Fruit fly (Drosophila melanogaster) whole organism, embryonic: ENCODE data around the gene g.

Experiments
- Atf6 ChIP-seq: fragments of 200-800 bp; sonication (Bioruptor generic); IDR thresholded peaks from 2 replicates; pipeline ENCODE4 v1.3.6; 2022; ENCODE audit warnings: missing biosample characterization, missing genetic modification characterization
- Bgb ChIP-seq: fragments of 200-800 bp; sonication (Bioruptor generic); IDR thresholded peaks from 2 replicates; pipeline ENCODE4 v1.3.6; 2022; ENCODE audit warnings: missing biosample characterization, missing genetic modification characterization; ENCODE audit not compliant: partially characterized antibody
- Bteb2 ChIP-seq: fragments of 200-800 bp; sonication (Bioruptor generic); optimal IDR thresholded peaks from 2 replicates; lab custom pipeline; 2016; ENCODE audit warnings: missing biosample characterization, missing genetic modification characterization
- CG10543 ChIP-seq: fragments of 200-800 bp; sonication (Bioruptor generic); optimal IDR thresholded peaks from 3 replicates; lab custom pipeline; 2017; ENCODE audit warnings: missing biosample characterization, mild to moderate bottlenecking, missing genetic modification characterization, moderate library complexity
- CG13624 ChIP-seq: fragments of 200-800 bp; sonication (Bioruptor generic); optimal IDR thresholded peaks from 2 replicates; lab custom pipeline; 2016; ENCODE audit warnings: missing biosample characterization, missing genetic modification characterization
- CG13894 ChIP-seq: fragments of 200-800 bp; sonication (Bioruptor generic); optimal IDR thresholded peaks from 3 replicates; lab custom pipeline; 2018; ENCODE audit warnings: missing biosample characterization, mild to moderate bottlenecking, missing genetic modification characterization, moderate library complexity
- CG14441 ChIP-seq: fragments of 200-800 bp; sonication (Bioruptor generic); IDR thresholded peaks from 2 replicates; pipeline ENCODE4 v1.3.6; 2022; ENCODE audit warnings: missing biosample characterization, missing genetic modification characterization
- CG1529 ChIP-seq: fragments of 200-800 bp; sonication (Bioruptor generic); optimal IDR thresholded peaks from 3 replicates; lab custom pipeline; 2018; ENCODE audit warnings: missing biosample characterization, missing genetic modification characterization
- CG17385 ChIP-seq: fragments of 200-800 bp; sonication (Bioruptor generic); optimal IDR thresholded peaks from 3 replicates; lab custom pipeline; 2018; ENCODE audit warnings: missing biosample characterization, mild to moderate bottlenecking, missing genetic modification characterization
- CG2889 ChIP-seq: fragments of 200-800 bp; sonication (Bioruptor generic); IDR thresholded peaks from 3 replicates; pipeline ENCODE4 v1.3.6; 2022; ENCODE audit warnings: missing biosample characterization, missing genetic modification characterization
- CG32772 ChIP-seq: fragments of 200-800 bp; sonication (Bioruptor generic); IDR thresholded peaks from 2 replicates; pipeline ENCODE4 v1.3.6; 2022; ENCODE audit warnings: missing biosample characterization, missing genetic modification characterization
- CG34422 ChIP-seq: fragments of 200-800 bp; sonication (Bioruptor generic); IDR thresholded peaks from 3 replicates; pipeline ENCODE4 v1.3.6; 2022; ENCODE audit warnings: missing biosample characterization, missing genetic modification characterization
- CG5245 ChIP-seq: fragments of 200-800 bp; sonication (Bioruptor generic); optimal IDR thresholded peaks from 3 replicates; lab custom pipeline; 2016; ENCODE audit warnings: missing biosample characterization, missing genetic modification characterization
- CG6272 ChIP-seq: fragments of 200-800 bp; sonication (Bioruptor generic); IDR thresholded peaks from 2 replicates; pipeline ENCODE4 v1.3.6; 2022; ENCODE audit warnings: missing biosample characterization, missing genetic modification characterization
- CG7745 ChIP-seq: fragments of 200-800 bp; sonication (Bioruptor generic); optimal IDR thresholded peaks from 2 replicates; lab custom pipeline; 2018; ENCODE audit warnings: missing biosample characterization, mild to moderate bottlenecking, missing genetic modification characterization, moderate library complexity
- CG7987 ChIP-seq: fragments of 200-800 bp; sonication (Bioruptor generic); optimal IDR thresholded peaks from 2 replicates; lab custom pipeline; 2018; ENCODE audit warnings: missing biosample characterization, mild to moderate bottlenecking, missing genetic modification characterization, moderate library complexity
- CG8281 ChIP-seq: fragments of 200-800 bp; sonication (Bioruptor generic); optimal IDR thresholded peaks from 2 replicates; lab custom pipeline; 2018; ENCODE audit warnings: missing biosample characterization, mild to moderate bottlenecking, missing genetic modification characterization, moderate library complexity
- CG8944 ChIP-seq: fragments of 200-800 bp; sonication (Bioruptor generic); optimal IDR thresholded peaks from 3 replicates; lab custom pipeline; 2016; ENCODE audit warnings: missing biosample characterization, missing genetic modification characterization
- CG9727 ChIP-seq: fragments of 200-800 bp; sonication (Bioruptor generic); optimal IDR thresholded peaks from 3 replicates; lab custom pipeline; 2017; ENCODE audit warnings: missing biosample characterization, mild to moderate bottlenecking, missing genetic modification characterization
- CkIIα-i1 ChIP-seq: fragments of 200-800 bp; sonication (Bioruptor generic); IDR thresholded peaks from 2 replicates; pipeline ENCODE4 v1.3.6; 2022; ENCODE audit warnings: missing biosample characterization, missing genetic modification characterization
- Dek ChIP-seq: fragments of 200-800 bp; sonication (Bioruptor generic); optimal IDR thresholded peaks from 3 replicates; lab custom pipeline; 2019; ENCODE audit warnings: missing biosample characterization, mild to moderate bottlenecking, missing genetic modification characterization, moderate library complexity
- Ets65A ChIP-seq: fragments of 200-800 bp; sonication (Bioruptor generic); peaks from one replicate; lab custom pipeline; 2016; ENCODE audit warnings: missing biosample characterization, missing genetic modification characterization
- HmgZ ChIP-seq: fragments of 200-800 bp; sonication (Bioruptor generic); optimal IDR thresholded peaks from 2 replicates; lab custom pipeline; 2018; ENCODE audit warnings: missing biosample characterization, mild to moderate bottlenecking, missing genetic modification characterization
- Hr78 ChIP-seq, 2 experiments: fragments of 200-800 bp in 1 of 2; fragments of >200 bp in 1 of 2; sonication (Bioruptor generic) in 1 of 2; optimal IDR thresholded peaks; 2 replicates each; lab custom pipeline; 2017 to 2019; ENCODE audit warnings: missing biosample characterization in 2 of 2, missing genetic modification characterization in 2 of 2, mild to moderate bottlenecking in 1 of 2, moderate library complexity in 1 of 2
- MBD-R2 ChIP-seq: fragments of 200-800 bp; sonication (Bioruptor generic); IDR thresholded peaks from 2 replicates; pipeline ENCODE4 v1.3.6; 2022; ENCODE audit warnings: missing biosample characterization, missing genetic modification characterization
- Mad ChIP-seq: fragments of 200-800 bp; sonication (Bioruptor generic); optimal IDR thresholded peaks from 2 replicates; lab custom pipeline; 2016; ENCODE audit warnings: missing biosample characterization, missing genetic modification characterization
- Oli ChIP-seq: fragments of 200-800 bp; sonication (Bioruptor generic); optimal IDR thresholded peaks from 2 replicates; lab custom pipeline; 2018; ENCODE audit warnings: missing biosample characterization, mild to moderate bottlenecking, missing genetic modification characterization, moderate library complexity
- Pdp1 ChIP-seq, 2 experiments: fragments of 200-800 bp; sonication (Bioruptor generic); optimal IDR thresholded peaks; 3 replicates each; lab custom pipeline; 2016; ENCODE audit warnings: missing biosample characterization in 2 of 2, missing genetic modification characterization in 2 of 2, mild to moderate bottlenecking in 1 of 2, moderate library complexity in 1 of 2
- Rx ChIP-seq: fragments of 200-800 bp; sonication (Bioruptor generic); IDR thresholded peaks from 2 replicates; pipeline ENCODE4 v1.3.6; 2022; ENCODE audit warnings: missing biosample characterization, missing genetic modification characterization
- Stat92E ChIP-seq, 3 experiments: fragments of >200 bp in 2 of 3; fragments of 200-800 bp in 1 of 3; sonication (Bioruptor generic) in 1 of 3; optimal IDR thresholded peaks; 2 replicates each; lab custom pipeline; 2017 to 2019; ENCODE audit warnings: missing biosample characterization in 3 of 3, missing genetic modification characterization in 3 of 3, mild to moderate bottlenecking in 1 of 3, moderate library complexity in 1 of 3
- Usf ChIP-seq: fragments of 200-800 bp; sonication (Bioruptor generic); optimal IDR thresholded peaks from 2 replicates; lab custom pipeline; 2017; ENCODE audit warnings: missing genotype, missing biosample characterization, missing genetic modification characterization
- ato ChIP-seq: fragments of 200-800 bp; sonication (Bioruptor generic); IDR thresholded peaks from 2 replicates; pipeline ENCODE4 v1.3.6; 2022; ENCODE audit warnings: missing biosample characterization, missing genetic modification characterization; ENCODE audit not compliant: partially characterized antibody
- btn ChIP-seq: fragments of 200-800 bp; sonication (Bioruptor generic); optimal IDR thresholded peaks from 2 replicates; lab custom pipeline; 2016; ENCODE audit warnings: missing biosample characterization, missing genetic modification characterization
- cato ChIP-seq: fragments of 200-800 bp; sonication (Bioruptor generic); optimal IDR thresholded peaks from 2 replicates; lab custom pipeline; 2016; ENCODE audit warnings: missing biosample characterization, missing genetic modification characterization, borderline replicate concordance
- chn ChIP-seq: fragments of 200-800 bp; sonication (Bioruptor generic); optimal IDR thresholded peaks from 2 replicates; lab custom pipeline; 2016; ENCODE audit warnings: missing biosample characterization, missing genetic modification characterization
- cwo ChIP-seq: fragments of 200-800 bp; sonication (Bioruptor generic); optimal IDR thresholded peaks from 3 replicates; lab custom pipeline; 2017; ENCODE audit warnings: missing biosample characterization, missing genetic modification characterization, mild to moderate bottlenecking, moderate library complexity, missing genetic modification reagents
- da ChIP-seq: fragments of 200-800 bp; sonication (Bioruptor generic); optimal IDR thresholded peaks from 2 replicates; lab custom pipeline; 2016; ENCODE audit warnings: missing biosample characterization, missing genetic modification characterization
- ewg ChIP-seq: fragments of 200-800 bp; sonication (Bioruptor generic); optimal IDR thresholded peaks from 3 replicates; lab custom pipeline; 2017; ENCODE audit warnings: mild to moderate bottlenecking, missing biosample characterization, missing genetic modification reagents, missing genetic modification characterization
- fru ChIP-seq: fragments of >200 bp; optimal IDR thresholded peaks from 2 replicates; lab custom pipeline; 2017
- hb ChIP-seq: fragments of 200-800 bp; sonication (Bioruptor generic); IDR thresholded peaks from 3 replicates; pipeline ENCODE4 v1.3.6; 2022; ENCODE audit warnings: missing biosample characterization, missing genetic modification characterization; ENCODE audit not compliant: partially characterized antibody
- hkb ChIP-seq, 2 experiments: fragments of 200-800 bp in 1 of 2; fragments of >200 bp in 1 of 2; sonication (Bioruptor generic) in 1 of 2; IDR thresholded peaks in 1 of 2; optimal IDR thresholded peaks in 1 of 2; 2 replicates each; pipeline versions ENCODE4 v1.3.6 to Lab custom; 2017 to 2022; ENCODE audit warnings: missing biosample characterization in 1 of 2, missing genetic modification characterization in 1 of 2
- insv ChIP-seq, 2 experiments: fragments of 200-800 bp; sonication (Bioruptor generic); optimal IDR thresholded peaks; 3 replicates each; lab custom pipeline; 2016 to 2018; ENCODE audit warnings: missing biosample characterization in 2 of 2, missing genetic modification characterization in 2 of 2
- prd ChIP-seq, 3 experiments: fragments of >200 bp in 2 of 3; fragments of 200-800 bp in 1 of 3; sonication (Bioruptor generic) in 1 of 3; optimal IDR thresholded peaks in 2 of 3; IDR thresholded peaks in 1 of 3; 2 replicates in 2 of 3; 3 replicates in 1 of 3; pipeline versions ENCODE4 v1.3.6 to Lab custom; 2017 to 2022; ENCODE audit warnings: missing biosample characterization in 1 of 3, missing genetic modification characterization in 1 of 3
- slbo ChIP-seq: fragments of 200-800 bp; sonication (Bioruptor generic); IDR thresholded peaks from 2 replicates; pipeline ENCODE4 v1.3.6; 2022; ENCODE audit warnings: missing biosample characterization, missing genetic modification characterization
- tio ChIP-seq: fragments of 200-800 bp; sonication (Bioruptor generic); optimal IDR thresholded peaks from 2 replicates; lab custom pipeline; 2017; ENCODE audit warnings: missing biosample characterization, missing genetic modification characterization, inconsistent platforms
- tna ChIP-seq: fragments of 200-800 bp; sonication (Bioruptor generic); IDR thresholded peaks from 2 replicates; pipeline ENCODE4 v1.3.6; 2022; ENCODE audit warnings: missing biosample characterization, missing genetic modification characterization; ENCODE audit not compliant: partially characterized antibody
- ttk ChIP-seq: fragments of 200-800 bp; sonication (Bioruptor generic); IDR thresholded peaks from 2 replicates; pipeline ENCODE4 v2.1.2; 2022; ENCODE audit warnings: missing biosample characterization, missing genetic modification characterization
- zen ChIP-seq: fragments of 200-800 bp; sonication (Bioruptor generic); optimal IDR thresholded peaks from 3 replicates; lab custom pipeline; 2018; ENCODE audit warnings: missing biosample characterization, mild to moderate bottlenecking, missing genetic modification characterization, moderate library complexity

The g gene

DNA sequence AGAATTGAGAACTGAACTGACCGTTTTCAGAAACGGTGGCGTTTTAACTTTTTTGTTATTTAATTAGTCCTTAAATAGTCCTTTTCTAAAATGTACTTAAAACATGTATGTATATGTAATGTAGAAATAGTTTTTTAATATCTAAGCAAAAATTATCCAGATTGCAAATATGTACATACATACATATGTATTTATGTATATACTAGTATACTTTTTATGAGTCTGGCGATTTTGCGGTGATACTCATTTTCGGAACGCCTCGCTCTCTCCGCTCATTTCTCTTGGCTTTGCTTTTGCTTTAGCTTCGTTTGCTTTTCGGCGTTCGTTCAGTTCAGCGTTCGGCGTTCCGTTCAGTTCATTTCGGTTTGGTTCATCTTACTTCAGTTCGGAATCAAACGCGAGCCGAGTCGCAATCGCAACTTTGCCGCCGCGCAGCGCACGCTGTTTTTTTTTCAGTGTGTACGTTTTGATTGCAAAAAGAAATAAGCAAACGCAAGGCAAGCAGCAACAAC lies 26.4 kb upstream of the g start, which contains the start of gene rdgB (continued):
- TF ChIP-seq Oli (peak; percentile 85), CG13624 (GFP tag; lab: Kevin White, UChicago) (peak; percentile 21), hb (GFP tag; lab: Robert Waterston, UW) (no peak), CG5245 (peak; percentile 45), tna (GFP tag; lab: Robert Waterston, UW) (no peak), cwo (peak; percentile 64), insv (GFP tag; optimal IDR thresholded peaks at IDR 0.05; lab: Kevin White, UChicago) (peak in 1 of 2 experiments; percentile 39), CG2889 (0 out of 3 replicates have a peak, but pooled peaks have one; percentile 39), Mad (peak; percentile 62), Atf6 (GFP tag; lab: Robert Waterston, UW) (peak; percentile 70; the same call in 1 of the 2 replicates), fru (lab: Kevin White, UChicago) (no peak), Bteb2 (GFP tag; lab: Kevin White, UChicago) (no peak), CG8944 (GFP tag; lab: Kevin White, UChicago) (no peak), ttk (peak; percentile 70), Hr78 (GFP tag; optimal IDR thresholded peaks at IDR 0.05; lab: Kevin White, UChicago) (no peak), slbo (peak; percentile 76), CG9727 (GFP tag; lab: Kevin White, UChicago) (peak; percentile 75), hkb (optimal IDR thresholded peaks at IDR 0.05; lab: Kevin White, UChicago) (no peak), hkb (GFP tag; IDR thresholded peaks at IDR 0.05; lab: Robert Waterston, UW) (peak; percentile 82), CG34422 (peak; percentile 38; the same call in 1 of the 3 replicates), ewg (GFP tag; lab: Kevin White, UChicago) (peak; percentile 85), CG8281 (tag; lab: Kevin White, UChicago) (peak; percentile 51), cato (GFP tag; lab: Kevin White, UChicago) (peak; percentile 20), ato (GFP tag; lab: Robert Waterston, UW) (no peak), Ets65A (GFP tag; lab: Kevin White, UChicago) (peak; percentile 89), Dek (tag; lab: Kevin White, UChicago) (peak; percentile 85), CG32772 (GFP tag; lab: Robert Waterston, UW) (peak; percentile 39), CG7745 (tag; lab: Kevin White, UChicago) (no peak), CG14441 (GFP tag; lab: Robert Waterston, UW) (peak; percentile 62; the same call in 1 of the 2 replicates), chn (GFP tag; lab: Kevin White, UChicago) (peak; percentile 33), tio (GFP tag; lab: Kevin White, UChicago) (peak; percentile 67), CG10543 (GFP tag; lab: Kevin White, UChicago) (peak; percentile 89), btn (GFP tag; lab: Kevin White, UChicago) (no peak), Stat92E (GFP tag; optimal IDR thresholded peaks at IDR 0.05; lab: Kevin White, UChicago) (no peak), Usf (peak; percentile 53), prd (optimal IDR thresholded peaks at IDR 0.05; lab: Kevin White, UChicago) (no peak), prd (GFP tag; IDR thresholded peaks at IDR 0.05; lab: Robert Waterston, UW) (peak; percentile 72), Rx (no peak), HmgZ (peak; percentile 65), CG13894 (no peak), zen (peak; percentile 16), da (GFP tag; lab: Kevin White, UChicago) (no peak), Bgb (GFP tag; lab: Robert Waterston, UW) (peak; percentile 54), CkIIα-i1 (GFP tag; lab: Robert Waterston, UW) (no peak), CG17385 (peak; percentile 80), CG7987 (no peak), MBD-R2 (GFP tag; lab: Robert Waterston, UW) (no peak), CG6272 (GFP tag; lab: Robert Waterston, UW) (no peak), CG1529 (GFP tag; lab: Kevin White, UChicago) (peak; percentile 82), Pdp1 (GFP tag; optimal IDR thresholded peaks at IDR 0.05; lab: Kevin White, UChicago) (peak; percentile 41 to 56)
